Fruit fly (Drosophila melanogaster) S2 (cell line): Measurements from ENCODE around the gene CG31139.

Experiments
- CG8478 ChIP-seq: fragments of >200 bp; optimal IDR thresholded peaks from 2 replicates; lab custom pipeline; 2018
- CTCF ChIP-seq, 2 experiments: fragments of >200 bp; optimal IDR thresholded peaks; 2 replicates each; lab custom pipeline; 2018

dm6 chr3R:22701793-22702192 lies 47.1 kb downstream of the CG31139 start, which contains the start of the genes CG6972 and CCAP:
- TF ChIP-seq CG8478 (lab: Kevin White, UChicago) (no peak), CTCF (optimal IDR thresholded peaks at IDR 0.05; lab: Kevin White, UChicago) (no peak)
